Worm (Caenorhabditis elegans) whole organism, mixed stage, embryonic: Measurements from ENCODE around the gene vars-1.

Experiments
- M03D4.4 ChIP-seq: sonication (generic microtip); optimal IDR thresholded peaks from 2 replicates; lab custom pipeline; 2017; ENCODE audit warnings: mild to moderate bottlenecking, missing genetic modification characterization, missing compliant biosample characterization
- bed-3 ChIP-seq: fragments of 200-800 bp; sonication (Bioruptor generic); optimal IDR thresholded peaks from 3 replicates; lab custom pipeline; 2018; ENCODE audit warnings: mild to moderate bottlenecking, missing genetic modification characterization, moderate library complexity, missing compliant biosample characterization
- blmp-1 ChIP-seq: fragments of 150-350 bp; optimal IDR thresholded peaks from 2 replicates; lab custom pipeline; 2014; ENCODE audit warnings: missing biosample characterization, missing genetic modification characterization
- ceh-39 ChIP-seq: fragments of 150-350 bp; optimal IDR thresholded peaks from 2 replicates; lab custom pipeline; 2014; ENCODE audit warnings: missing biosample characterization, missing genetic modification characterization
- ceh-43 ChIP-seq: fragments of 200-800 bp; sonication (Bioruptor generic); optimal IDR thresholded peaks from 2 replicates; lab custom pipeline; 2018; ENCODE audit warnings: mild to moderate bottlenecking, missing genetic modification characterization, moderate library complexity, missing compliant biosample characterization
- ceh-83 ChIP-seq: fragments of 200-800 bp; sonication (Bioruptor generic); optimal IDR thresholded peaks from 2 replicates; lab custom pipeline; 2018; ENCODE audit warnings: mild to moderate bottlenecking, missing genetic modification characterization, missing compliant biosample characterization
- ces-1 ChIP-seq: fragments of 150-350 bp; optimal IDR thresholded peaks from 2 replicates; lab custom pipeline; 2014; ENCODE audit warnings: missing biosample characterization, missing genetic modification reagents, missing genetic modification characterization
- cnd-1 ChIP-seq: fragments of 200-800 bp; sonication (Bioruptor generic); optimal IDR thresholded peaks from 2 replicates; lab custom pipeline; 2018; ENCODE audit warnings: mild to moderate bottlenecking, missing genetic modification characterization, missing compliant biosample characterization
- drap-1 ChIP-seq: fragments of 200-800 bp; sonication (Bioruptor generic); optimal IDR thresholded peaks from 3 replicates; lab custom pipeline; 2018; ENCODE audit warnings: mild to moderate bottlenecking, missing genetic modification characterization, missing compliant biosample characterization
- elt-1 ChIP-seq: sonication (generic microtip); optimal IDR thresholded peaks from 2 replicates; lab custom pipeline; 2017; ENCODE audit warnings: missing genetic modification characterization, mild to moderate bottlenecking, missing compliant biosample characterization, antibody characterized with exemption, moderate library complexity, borderline replicate concordance; ENCODE audit not compliant: insufficient read depth
- elt-3 ChIP-seq: fragments of 150-350 bp; optimal IDR thresholded peaks from 2 replicates; lab custom pipeline; 2014; ENCODE audit warnings: missing biosample characterization, missing genetic modification characterization
- flh-1 ChIP-seq: fragments of 200-800 bp; sonication (Bioruptor generic); optimal IDR thresholded peaks from 2 replicates; lab custom pipeline; 2018; ENCODE audit warnings: mild to moderate bottlenecking, missing genetic modification characterization, moderate library complexity, missing compliant biosample characterization
- hlh-1 ChIP-seq: fragments of 150-350 bp; optimal IDR thresholded peaks from 2 replicates; lab custom pipeline; 2014; ENCODE audit warnings: missing biosample characterization, missing genetic modification reagents, missing genetic modification characterization
- lin-13 ChIP-seq: fragments of 150-350 bp; optimal IDR thresholded peaks from 2 replicates; lab custom pipeline; 2014; ENCODE audit warnings: missing biosample characterization, missing genetic modification characterization
- lin-32 ChIP-seq: fragments of 200-800 bp; sonication (Bioruptor generic); optimal IDR thresholded peaks from 2 replicates; lab custom pipeline; 2018; ENCODE audit warnings: mild to moderate bottlenecking, missing genetic modification characterization, missing compliant biosample characterization
- lsy-2 ChIP-seq: fragments of 150-350 bp; optimal IDR thresholded peaks from 2 replicates; lab custom pipeline; 2014; ENCODE audit warnings: missing biosample characterization, missing genetic modification characterization
- mab-5 ChIP-seq: fragments of 150-350 bp; optimal IDR thresholded peaks from 2 replicates; lab custom pipeline; 2014; ENCODE audit warnings: missing biosample characterization, missing genetic modification characterization
- mep-1 ChIP-seq: fragments of 150-350 bp; optimal IDR thresholded peaks from 2 replicates; lab custom pipeline; 2017; ENCODE audit warnings: missing biosample characterization, missing genetic modification reagents, missing genetic modification characterization, inconsistent platforms
- mls-2 ChIP-seq: sonication (generic microtip); optimal IDR thresholded peaks from 2 replicates; lab custom pipeline; 2016; ENCODE audit warnings: mild to moderate bottlenecking, missing genetic modification characterization, moderate library complexity, missing compliant biosample characterization
- nhr-12 ChIP-seq: fragments of 150-350 bp; optimal IDR thresholded peaks from 2 replicates; lab custom pipeline; 2014; ENCODE audit warnings: missing biosample characterization, missing genetic modification characterization
- nhr-2 ChIP-seq: fragments of 150-350 bp; optimal IDR thresholded peaks from 2 replicates; lab custom pipeline; 2014; ENCODE audit warnings: missing biosample characterization, missing genetic modification characterization
- nhr-28 ChIP-seq: fragments of 150-350 bp; optimal IDR thresholded peaks from 2 replicates; lab custom pipeline; 2014; ENCODE audit warnings: missing biosample characterization, missing genetic modification characterization
- nhr-76 ChIP-seq: sonication (generic microtip); optimal IDR thresholded peaks from 2 replicates; lab custom pipeline; 2017; ENCODE audit warnings: missing biosample characterization, missing genetic modification characterization
- pha-4 ChIP-seq: fragments of 150-350 bp; optimal IDR thresholded peaks from 2 replicates; lab custom pipeline; 2018; ENCODE audit warnings: missing biosample characterization, missing genetic modification reagents, missing genetic modification characterization
- sem-2 ChIP-seq: fragments of 200-800 bp; sonication (Bioruptor generic); optimal IDR thresholded peaks from 2 replicates; lab custom pipeline; 2018; ENCODE audit warnings: mild to moderate bottlenecking, missing genetic modification characterization, missing compliant biosample characterization
- snpc-4 ChIP-seq: fragments of 150-350 bp; optimal IDR thresholded peaks from 2 replicates; lab custom pipeline; 2014; ENCODE audit warnings: missing biosample characterization, missing genetic modification characterization
- sptf-1 ChIP-seq: sonication (generic microtip); optimal IDR thresholded peaks from 2 replicates; lab custom pipeline; 2017; ENCODE audit warnings: mild to moderate bottlenecking, missing genetic modification characterization, moderate library complexity, missing compliant biosample characterization
- tbx-8 ChIP-seq: fragments of 200-800 bp; sonication (Bioruptor generic); optimal IDR thresholded peaks from 2 replicates; lab custom pipeline; 2018; ENCODE audit warnings: mild to moderate bottlenecking, missing genetic modification characterization, moderate library complexity, missing compliant biosample characterization
- unc-120 ChIP-seq: sonication (generic microtip); optimal IDR thresholded peaks from 2 replicates; lab custom pipeline; 2017; ENCODE audit warnings: missing genetic modification characterization, missing compliant biosample characterization; ENCODE audit not compliant: poor library complexity, severe bottlenecking
- unc-39 ChIP-seq: fragments of 150-350 bp; optimal IDR thresholded peaks from 2 replicates; lab custom pipeline; 2014; ENCODE audit warnings: missing biosample characterization, missing genetic modification characterization
- unc-62 ChIP-seq: fragments of 150-350 bp; optimal IDR thresholded peaks from 2 replicates; lab custom pipeline; 2014; ENCODE audit warnings: missing biosample characterization, missing genetic modification reagents, missing genetic modification characterization
- zip-8 ChIP-seq: fragments of 150-350 bp; optimal IDR thresholded peaks from 2 replicates; lab custom pipeline; 2014; ENCODE audit warnings: missing biosample characterization, missing genetic modification characterization
- ztf-11 ChIP-seq: fragments of 150-350 bp; optimal IDR thresholded peaks from 2 replicates; lab custom pipeline; 2014; ENCODE audit warnings: missing biosample characterization, missing genetic modification characterization

The vars-1 gene

DNA sequence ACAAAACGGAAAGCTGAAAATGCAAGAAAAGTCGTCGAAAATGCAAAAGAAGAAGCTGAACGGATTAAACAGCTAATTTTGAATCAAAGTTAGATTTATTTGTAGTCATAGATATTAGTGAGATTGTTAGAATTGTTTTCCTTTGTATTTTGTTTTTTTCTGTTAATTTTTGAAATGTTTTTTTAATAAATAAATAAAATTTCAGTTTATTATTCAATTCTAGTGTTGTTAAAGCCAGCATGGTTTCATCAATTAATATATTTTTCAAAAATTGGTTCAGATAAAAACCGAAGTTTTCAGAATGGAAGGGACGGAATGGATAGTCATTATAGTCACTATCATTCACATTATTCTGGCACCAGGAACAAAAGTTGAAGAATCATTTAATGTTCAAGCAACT lies 3.6 kb downstream of the vars-1 start, which contains the start of gene algn-12:
algn-12 (plus strand) TSS at position 301 of the 400 bp plus-strand sequence.
- no peak for TF ChIP-seq pha-4 (tag; lab: Kevin White, UChicago)
- no peak for TF ChIP-seq unc-62 (GFP tag; lab: Kevin White, UChicago)
- TF ChIP-seq nhr-28 (tag; lab: Kevin White, UChicago) = no peak
- no peak for TF ChIP-seq zip-8 (tag; lab: Kevin White, UChicago)
- TF ChIP-seq elt-1 (tag; lab: Kevin White, UChicago) = no peak
- TF ChIP-seq mls-2 (tag; lab: Kevin White, UChicago) = no peak
- TF ChIP-seq nhr-2 (tag; lab: Kevin White, UChicago) = no peak
- TF ChIP-seq mep-1 (tag; lab: Kevin White, UChicago) = no peak
- no peak for TF ChIP-seq cnd-1
- no peak for TF ChIP-seq nhr-76 (tag; lab: Kevin White, UChicago)

DNA sequence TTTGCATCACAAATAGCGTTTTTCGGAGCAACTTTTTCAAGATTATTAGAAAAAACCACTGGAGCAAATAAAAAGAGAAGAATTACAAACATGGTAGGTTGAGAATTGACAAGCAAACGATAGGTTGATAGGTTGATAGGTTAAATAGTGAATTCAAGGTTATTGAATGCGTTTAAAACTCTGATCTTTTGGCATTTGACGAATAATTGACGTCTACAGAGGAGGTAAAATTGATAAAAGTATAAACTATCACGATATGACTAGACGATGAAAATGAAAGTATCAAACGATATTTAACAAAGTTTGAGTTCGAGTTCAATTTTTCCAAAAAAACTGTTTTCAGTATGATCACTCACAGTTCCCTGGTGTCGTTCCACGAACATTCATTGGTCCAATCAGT lies 4.7 kb downstream of the vars-1 start, which contains the start of gene ZC513.14:
ZC513.14 (minus strand) TSS at position 101 of the 400 bp plus-strand sequence.
- no peak for TF ChIP-seq nhr-2 (tag; lab: Kevin White, UChicago)

DNA sequence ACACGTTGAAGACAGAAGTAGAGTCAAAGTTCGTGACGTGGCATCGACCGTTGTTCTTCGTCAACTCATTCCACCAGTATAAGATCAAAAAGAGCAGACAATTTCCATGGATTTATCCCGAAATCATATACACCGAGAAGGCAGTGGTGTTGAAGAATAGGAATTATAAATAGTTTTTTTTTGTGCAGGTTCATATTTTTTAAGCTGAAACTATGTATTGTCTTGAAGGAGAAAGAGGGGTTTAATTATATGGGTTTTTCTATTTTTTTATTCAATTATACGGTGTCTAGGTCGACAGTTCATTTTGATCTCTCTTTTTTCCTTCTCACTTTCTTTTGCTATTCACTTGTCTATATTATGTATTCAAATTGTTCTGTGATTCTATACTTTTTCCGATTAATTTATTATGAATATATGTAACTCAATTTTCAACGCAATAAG lies 7.9 kb downstream of the vars-1 start:
- TF ChIP-seq nhr-28 (tag; lab: Kevin White, UChicago) (no peak), ceh-43 (GFP tag; lab: Kevin White, UChicago) (no peak), snpc-4 (tag; lab: Kevin White, UChicago) (no peak), flh-1 (GFP tag; lab: Kevin White, UChicago) (no peak), sptf-1 (tag; lab: Kevin White, UChicago) (peak; percentile 14), lin-32 (no peak)

DNA sequence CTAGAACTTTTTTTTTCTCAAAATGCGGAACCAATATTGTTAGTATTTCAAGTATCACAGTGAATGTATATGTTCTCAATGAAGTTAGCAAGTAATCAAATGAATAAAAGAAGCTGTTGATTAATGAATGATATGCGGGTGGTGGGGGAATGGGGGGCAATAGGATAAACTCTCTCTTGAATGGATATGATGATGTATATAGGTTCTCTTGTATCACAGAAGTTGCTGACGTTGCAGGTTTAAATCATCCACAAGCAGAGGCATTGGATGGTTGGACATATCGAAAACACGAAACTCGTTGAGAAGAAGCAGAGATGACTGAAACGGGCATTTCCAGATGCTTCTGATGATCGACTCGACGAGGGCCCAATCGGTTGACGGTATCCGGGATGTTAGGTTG lies 8.4 kb downstream of the vars-1 start:
- TF ChIP-seq elt-3 (tag; lab: Kevin White, UChicago) (no peak), nhr-28 (tag; lab: Kevin White, UChicago) (no peak), cnd-1 (no peak), mls-2 (tag; lab: Kevin White, UChicago) (no peak), ceh-39 (tag; lab: Kevin White, UChicago) (no peak), flh-1 (GFP tag; lab: Kevin White, UChicago) (no peak), sptf-1 (tag; lab: Kevin White, UChicago) (no peak), mep-1 (tag; lab: Kevin White, UChicago) (no peak), M03D4.4 (no peak), bed-3 (no peak), ces-1 (GFP tag; lab: Kevin White, UChicago) (no peak)

DNA sequence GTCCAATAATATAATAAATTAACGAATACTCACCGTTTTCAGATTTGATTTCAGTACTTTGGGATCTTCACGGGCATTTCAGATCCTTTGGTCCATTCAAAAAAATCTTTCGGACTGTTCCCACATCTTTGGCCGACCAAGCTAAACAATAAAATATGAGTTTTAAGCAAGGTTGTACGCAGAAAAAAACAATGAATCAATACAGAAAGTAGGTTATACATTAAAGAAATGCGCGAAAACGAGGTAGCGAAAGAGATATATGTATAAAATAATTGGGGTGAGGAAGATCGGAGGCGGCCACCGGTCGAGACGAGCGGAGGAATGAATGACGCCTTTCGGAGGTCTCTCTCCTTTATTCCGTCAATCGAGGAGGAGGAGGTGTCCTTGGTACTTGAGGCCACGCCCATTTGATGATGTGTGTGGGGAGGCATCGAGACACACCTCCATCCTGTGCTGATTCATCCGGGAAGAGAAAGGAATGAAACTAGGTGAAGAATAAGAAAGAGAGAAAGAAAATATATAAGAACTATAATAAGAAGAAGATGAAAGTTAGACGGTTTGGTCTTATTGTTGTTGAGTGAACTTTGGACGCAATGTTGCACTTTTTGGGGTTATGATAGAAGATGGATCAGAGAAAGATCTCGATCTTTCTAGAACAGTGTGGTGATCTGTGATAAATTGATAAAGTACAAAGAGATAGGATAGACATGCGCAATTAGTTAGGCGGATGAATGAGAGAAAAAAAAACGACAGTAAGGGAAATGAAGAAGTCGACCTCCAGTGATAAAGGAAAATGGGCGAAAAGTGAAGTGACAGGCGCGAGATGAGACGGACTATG lies 9.3 kb downstream of the vars-1 start:
- TF ChIP-seq ces-1 (GFP tag; lab: Kevin White, UChicago) (no peak), lin-13 (tag; lab: Kevin White, UChicago) (no peak), nhr-2 (tag; lab: Kevin White, UChicago) (no peak), flh-1 (GFP tag; lab: Kevin White, UChicago) (no peak), nhr-12 (no peak), lsy-2 (tag; lab: Kevin White, UChicago) (no peak), cnd-1 (no peak), blmp-1 (peak; percentile 70), lin-32 (no peak), unc-120 (no peak), bed-3 (no peak), ceh-83 (GFP tag; lab: Kevin White, UChicago) (no peak), pha-4 (tag; lab: Kevin White, UChicago) (no peak), mep-1 (tag; lab: Kevin White, UChicago) (no peak), M03D4.4 (no peak), sem-2 (GFP tag; lab: Kevin White, UChicago) (no peak), elt-3 (tag; lab: Kevin White, UChicago) (peak; percentile 52), drap-1 (GFP tag; lab: Kevin White, UChicago) (no peak), unc-39 (tag; lab: Kevin White, UChicago) (no peak), tbx-8 (GFP tag; lab: Kevin White, UChicago) (peak; percentile 38), unc-62 (GFP tag; lab: Kevin White, UChicago) (peak; percentile 43), elt-1 (tag; lab: Kevin White, UChicago) (no peak), nhr-76 (tag; lab: Kevin White, UChicago) (no peak), hlh-1 (tag; lab: Kevin White, UChicago) (no peak), snpc-4 (tag; lab: Kevin White, UChicago) (no peak), ceh-39 (tag; lab: Kevin White, UChicago) (no peak), mab-5 (no peak), ztf-11 (tag; lab: Kevin White, UChicago) (no peak), mls-2 (tag; lab: Kevin White, UChicago) (no peak), sptf-1 (tag; lab: Kevin White, UChicago) (no peak)
- TF ChIP-seq, all 35 proteins: peak for 4
